Worm (Caenorhabditis elegans): Measurements from ENCODE around the gene K02E2.8.

- TF ChIP-seq ceh-18 (tag; optimal IDR thresholded peaks at IDR 0.05) (no peak), hlh-30 (tag; optimal IDR thresholded peaks at IDR 0.05; ENCODE audit: insufficient read depth) (no peak), nhr-11 (tag; optimal IDR thresholded peaks at IDR 0.05) (no peak), ceh-34 (tag; optimal IDR thresholded peaks at IDR 0.05) (no peak), hlh-6 (tag; optimal IDR thresholded peaks at IDR 0.05) (no peak), pha-4 (tag; optimal IDR thresholded peaks at IDR 0.05) (no peak), hlh-8 (tag; optimal IDR thresholded peaks at IDR 0.05) (no peak)
Measured at ce11 chrV:20393773-20394172, 27.0 kb upstream of the K02E2.8 start, which contains the start of gene cnc-7.

Measured in whole organism, late embryonic.